Worm (Caenorhabditis elegans) whole organism, L1 larva: ENCODE data around the gene noa-1.

Experiments used
- ama-1 ChIP-seq: fragments of 150-350 bp; optimal IDR thresholded peaks from 2 replicates; lab custom pipeline; 2014
- lin-13 ChIP-seq: fragments of 150-350 bp; optimal IDR thresholded peaks from 2 replicates; lab custom pipeline; 2014; ENCODE audit warnings: missing biosample characterization, missing genetic modification reagents, missing genetic modification characterization
- snu-23 ChIP-seq: sonication (generic microtip); optimal IDR thresholded peaks from 2 replicates; lab custom pipeline; 2016; ENCODE audit warnings: missing genetic modification characterization, missing compliant biosample characterization

ce11 chrII:13491254-13491889 lies 49.5 kb downstream of the noa-1 start, which contains the start of gene alh-7:
- TF ChIP-seq lin-13 (GFP tag; lab: Kevin White, UChicago) (no peak), snu-23 (GFP tag; lab: Kevin White, UChicago) (no peak), ama-1 (lab: Kevin White, UChicago) (no peak)
